Fruit fly (Drosophila melanogaster) whole organism, embryonic: ENCODE data around the gene CG43954.

Source experiments
- Antp ChIP-seq: fragments of 200-800 bp; sonication (Bioruptor generic); optimal IDR thresholded peaks from 3 replicates; lab custom pipeline; 2016; ENCODE audit warnings: missing biosample characterization, missing genetic modification characterization
- CG12104 ChIP-seq: fragments of 200-800 bp; sonication (Bioruptor generic); optimal IDR thresholded peaks from 3 replicates; lab custom pipeline; 2016; ENCODE audit warnings: missing biosample characterization, missing genetic modification characterization
- CG12299 ChIP-seq: fragments of 200-800 bp; sonication (Bioruptor generic); optimal IDR thresholded peaks from 2 replicates; lab custom pipeline; 2018; ENCODE audit warnings: missing biosample characterization, mild to moderate bottlenecking, missing genetic modification characterization
- CG12391 ChIP-seq: fragments of 200-800 bp; sonication (Bioruptor generic); optimal IDR thresholded peaks from 3 replicates; lab custom pipeline; 2018; ENCODE audit warnings: missing biosample characterization, mild to moderate bottlenecking, missing genetic modification characterization, moderate library complexity
- CG15479 ChIP-seq: fragments of 200-800 bp; sonication (Bioruptor generic); optimal IDR thresholded peaks from 3 replicates; lab custom pipeline; 2019; ENCODE audit warnings: missing biosample characterization, mild to moderate bottlenecking, missing genetic modification characterization, moderate library complexity
- CG15696 ChIP-seq: fragments of 200-800 bp; sonication (Bioruptor generic); optimal IDR thresholded peaks from 2 replicates; lab custom pipeline; 2019; ENCODE audit warnings: missing biosample characterization, mild to moderate bottlenecking, missing genetic modification characterization, moderate library complexity
- CG2129 ChIP-seq: fragments of 200-800 bp; sonication (Bioruptor generic); IDR thresholded peaks from 2 replicates; pipeline ENCODE4 v1.3.6; 2022; ENCODE audit warnings: missing biosample characterization, missing genetic modification characterization; ENCODE audit not compliant: partially characterized antibody
- CG34422 ChIP-seq: fragments of 200-800 bp; sonication (Bioruptor generic); IDR thresholded peaks from 3 replicates; pipeline ENCODE4 v1.3.6; 2022; ENCODE audit warnings: missing biosample characterization, missing genetic modification characterization
- CG6175 ChIP-seq: fragments of 200-800 bp; sonication (Bioruptor generic); IDR thresholded peaks from 3 replicates; pipeline ENCODE4 v1.3.6; 2022; ENCODE audit warnings: missing biosample characterization, missing genetic modification characterization
- CG8281 ChIP-seq: fragments of 200-800 bp; sonication (Bioruptor generic); optimal IDR thresholded peaks from 2 replicates; lab custom pipeline; 2018; ENCODE audit warnings: missing biosample characterization, mild to moderate bottlenecking, missing genetic modification characterization, moderate library complexity
- CG8478 ChIP-seq: fragments of >200 bp; optimal IDR thresholded peaks from 2 replicates; lab custom pipeline; 2018
- CG8924 ChIP-seq: fragments of 200-800 bp; optimal IDR thresholded peaks from 3 replicates; lab custom pipeline; 2019; ENCODE audit warnings: missing biosample characterization, mild to moderate bottlenecking, missing genetic modification characterization, moderate library complexity
- CTCF ChIP-seq: fragments of 200-800 bp; sonication (Bioruptor generic); optimal IDR thresholded peaks from 2 replicates; lab custom pipeline; 2017; ENCODE audit warnings: missing biosample characterization, mild to moderate bottlenecking, missing genetic modification characterization, moderate library complexity
- Dad ChIP-seq: fragments of 200-800 bp; sonication (Bioruptor generic); optimal IDR thresholded peaks from 3 replicates; lab custom pipeline; 2016; ENCODE audit warnings: missing biosample characterization, missing genetic modification characterization
- Deaf1 ChIP-seq: fragments of 200-800 bp; optimal IDR thresholded peaks from 3 replicates; lab custom pipeline; 2019; ENCODE audit warnings: missing biosample characterization, mild to moderate bottlenecking, missing genetic modification characterization, moderate library complexity
- Dp ChIP-seq: fragments of 200-800 bp; sonication (Bioruptor generic); optimal IDR thresholded peaks from 2 replicates; lab custom pipeline; 2018; ENCODE audit warnings: missing biosample characterization, mild to moderate bottlenecking, missing genetic modification characterization, moderate library complexity
- HHEX ChIP-seq: fragments of 200-800 bp; sonication (Bioruptor generic); optimal IDR thresholded peaks from 3 replicates; lab custom pipeline; 2017; ENCODE audit warnings: missing biosample characterization, mild to moderate bottlenecking, missing genetic modification characterization, missing genetic modification reagents
- HLH3B ChIP-seq: fragments of 200-800 bp; sonication (Bioruptor generic); IDR thresholded peaks from 2 replicates; pipeline ENCODE4 v1.3.6; 2022; ENCODE audit warnings: missing biosample characterization, missing genetic modification characterization
- Nf-YB ChIP-seq: fragments of 200-800 bp; sonication (Bioruptor generic); optimal IDR thresholded peaks from 3 replicates; lab custom pipeline; 2019; ENCODE audit warnings: missing biosample characterization, mild to moderate bottlenecking, missing genetic modification characterization, moderate library complexity
- Oaz ChIP-seq: fragments of 200-800 bp; sonication (Bioruptor generic); IDR thresholded peaks from 2 replicates; pipeline ENCODE4 v1.3.6; 2022; ENCODE audit warnings: missing biosample characterization, missing genetic modification characterization
- Opbp ChIP-seq: fragments of 200-800 bp; sonication (Bioruptor generic); IDR thresholded peaks from 3 replicates; pipeline ENCODE4 v1.3.6; 2022; ENCODE audit warnings: missing biosample characterization, missing genetic modification characterization; ENCODE audit not compliant: partially characterized antibody
- Rx ChIP-seq: fragments of 200-800 bp; sonication (Bioruptor generic); IDR thresholded peaks from 2 replicates; pipeline ENCODE4 v1.3.6; 2022; ENCODE audit warnings: missing biosample characterization, missing genetic modification characterization
- Sry-β ChIP-seq: fragments of 200-800 bp; sonication (Bioruptor generic); optimal IDR thresholded peaks from 2 replicates; lab custom pipeline; 2018; ENCODE audit warnings: missing biosample characterization, mild to moderate bottlenecking, missing genetic modification characterization, moderate library complexity
- Sry-δ ChIP-seq: fragments of 200-800 bp; sonication (Bioruptor generic); optimal IDR thresholded peaks from 2 replicates; lab custom pipeline; 2016; ENCODE audit warnings: missing biosample characterization, missing genetic modification characterization
- Xrp1 ChIP-seq: fragments of 200-800 bp; sonication (Bioruptor generic); IDR thresholded peaks from 2 replicates; pipeline ENCODE4 v1.3.6; 2022; ENCODE audit warnings: missing biosample characterization, missing genetic modification characterization
- cato ChIP-seq: fragments of 200-800 bp; sonication (Bioruptor generic); optimal IDR thresholded peaks from 2 replicates; lab custom pipeline; 2016; ENCODE audit warnings: missing biosample characterization, missing genetic modification characterization, borderline replicate concordance
- chif ChIP-seq, 2 experiments: fragments of 200-800 bp; sonication (Bioruptor generic); optimal IDR thresholded peaks; 3 replicates each; lab custom pipeline; 2016; ENCODE audit warnings: missing biosample characterization in 2 of 2, missing genetic modification characterization in 2 of 2
- dm ChIP-seq: fragments of 200-800 bp; sonication (Bioruptor generic); optimal IDR thresholded peaks from 3 replicates; lab custom pipeline; 2016; ENCODE audit warnings: missing biosample characterization, missing genetic modification characterization
- ewg ChIP-seq: fragments of 200-800 bp; sonication (Bioruptor generic); optimal IDR thresholded peaks from 3 replicates; lab custom pipeline; 2017; ENCODE audit warnings: mild to moderate bottlenecking, missing biosample characterization, missing genetic modification reagents, missing genetic modification characterization
- fd96Cb ChIP-seq: fragments of 200-800 bp; sonication (Bioruptor generic); optimal IDR thresholded peaks from 2 replicates; lab custom pipeline; 2018; ENCODE audit warnings: missing biosample characterization, mild to moderate bottlenecking, missing genetic modification characterization, moderate library complexity
- jigr1 ChIP-seq: fragments of 200-800 bp; sonication (Bioruptor generic); IDR thresholded peaks from 3 replicates; pipeline ENCODE4 v1.3.6; 2022; ENCODE audit warnings: missing biosample characterization, missing genetic modification characterization
- lilli ChIP-seq: fragments of 200-800 bp; sonication (Bioruptor generic); optimal IDR thresholded peaks from 3 replicates; lab custom pipeline; 2016; ENCODE audit warnings: missing biosample characterization, missing genetic modification characterization
- oc ChIP-seq: fragments of 200-800 bp; sonication (Bioruptor generic); optimal IDR thresholded peaks from 2 replicates; lab custom pipeline; 2018; ENCODE audit warnings: missing biosample characterization, mild to moderate bottlenecking, missing genetic modification characterization, moderate library complexity
- phol ChIP-seq: fragments of 200-800 bp; sonication (Bioruptor generic); optimal IDR thresholded peaks from 3 replicates; lab custom pipeline; 2018; ENCODE audit warnings: missing biosample characterization, mild to moderate bottlenecking, missing genetic modification characterization, moderate library complexity
- prd ChIP-seq, 3 experiments: fragments of >200 bp in 2 of 3; fragments of 200-800 bp in 1 of 3; sonication (Bioruptor generic) in 1 of 3; optimal IDR thresholded peaks in 2 of 3; IDR thresholded peaks in 1 of 3; 2 replicates in 2 of 3; 3 replicates in 1 of 3; pipeline versions ENCODE4 v1.3.6 to Lab custom; 2017 to 2022; ENCODE audit warnings: missing biosample characterization in 1 of 3, missing genetic modification characterization in 1 of 3
- row ChIP-seq: fragments of 200-800 bp; sonication (Bioruptor generic); IDR thresholded peaks from 3 replicates; pipeline ENCODE4 v1.3.6; 2022; ENCODE audit warnings: missing biosample characterization, missing genetic modification characterization
- scrt ChIP-seq: fragments of 200-800 bp; sonication (Bioruptor generic); optimal IDR thresholded peaks from 2 replicates; lab custom pipeline; 2018; ENCODE audit warnings: missing biosample characterization, mild to moderate bottlenecking, missing genetic modification characterization, moderate library complexity
- toy ChIP-seq: fragments of 200-800 bp; sonication (Bioruptor generic); IDR thresholded peaks from 2 replicates; pipeline ENCODE4 v1.3.6; 2022; ENCODE audit warnings: missing biosample characterization, missing genetic modification characterization
- tx ChIP-seq: fragments of 200-800 bp; sonication (Bioruptor generic); optimal IDR thresholded peaks from 2 replicates; lab custom pipeline; 2016; ENCODE audit warnings: missing biosample characterization, missing genetic modification characterization

CG43954 gene

DNA sequence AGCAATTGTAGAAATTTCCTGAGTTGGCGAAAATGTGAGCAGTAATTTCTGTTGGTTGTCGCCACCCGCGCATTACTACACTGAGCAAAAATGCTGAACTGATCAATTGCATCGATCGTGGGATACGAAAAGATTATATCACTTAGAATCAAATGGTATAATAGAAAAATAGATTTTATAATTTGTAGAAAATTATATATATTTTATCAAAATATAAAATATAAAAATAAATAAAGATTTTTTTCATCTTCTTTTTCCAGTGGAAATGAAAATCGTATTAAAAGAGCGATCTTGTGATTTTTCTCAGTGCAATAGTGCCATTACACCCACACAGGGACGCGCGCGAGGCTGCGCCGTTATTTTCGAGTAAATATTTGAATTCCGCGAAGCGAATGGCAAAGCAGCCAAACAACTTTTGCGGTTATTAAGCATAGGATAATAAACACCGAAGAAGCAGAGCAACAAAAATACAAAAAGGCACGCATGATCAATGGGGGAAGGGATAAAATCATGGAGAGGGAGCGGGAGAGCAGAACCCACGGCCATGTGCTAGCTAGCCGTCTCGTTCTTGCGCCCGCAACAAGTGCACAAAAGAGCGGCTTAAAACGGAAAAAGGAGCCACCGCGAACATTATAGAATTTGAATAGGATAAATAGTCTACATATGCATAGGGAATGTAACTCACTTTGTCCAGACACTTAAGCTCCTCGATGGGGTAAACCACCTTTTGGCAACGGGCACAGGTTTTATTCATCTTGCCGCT, 1.0 kb downstream of the CG43954 start (continued):
- TF ChIP-seq CG6175 (GFP tag; lab: Robert Waterston, UW) (no peak), lilli (peak; percentile 3), oc (no peak), Deaf1 (tag; lab: Kevin White, UChicago) (peak; percentile 27), CTCF (GFP tag; lab: Kevin White, UChicago) (no peak), CG12104 (peak; percentile 0), tx (no peak), CG8478 (no peak), Dad (GFP tag; lab: Kevin White, UChicago) (no peak), toy (GFP tag; lab: Robert Waterston, UW) (no peak), row (GFP tag; lab: Robert Waterston, UW) (peak; percentile 61; the same call in 2 of the 3 replicates), Opbp (GFP tag; lab: Robert Waterston, UW) (no peak), CG12391 (tag; lab: Kevin White, UChicago) (peak; percentile 44), CG12299 (tag; lab: Kevin White, UChicago) (no peak), CG2129 (GFP tag; lab: Robert Waterston, UW) (no peak), jigr1 (GFP tag; lab: Robert Waterston, UW) (no peak), scrt (GFP tag; lab: Kevin White, UChicago) (no peak), fd96Cb (peak; percentile 45), prd (optimal IDR thresholded peaks at IDR 0.05; lab: Kevin White, UChicago) (no peak), prd (GFP tag; IDR thresholded peaks at IDR 0.05; lab: Robert Waterston, UW) (peak; percentile 78), phol (peak; percentile 50), HHEX (GFP tag; lab: Kevin White, UChicago) (peak; percentile 31), Oaz (GFP tag; lab: Robert Waterston, UW) (no peak), chif (GFP tag; optimal IDR thresholded peaks at IDR 0.05; lab: Kevin White, UChicago) (no peak), Antp (GFP tag; lab: Kevin White, UChicago) (no peak), CG8281 (no peak), Dp (GFP tag; lab: Kevin White, UChicago) (no peak), HLH3B (GFP tag; lab: Robert Waterston, UW) (peak; percentile 35; the same call in 1 of the 2 replicates), ewg (GFP tag; lab: Kevin White, UChicago) (no peak), CG34422 (GFP tag; lab: Robert Waterston, UW) (0 out of 3 replicates have a peak, but pooled peaks have one; percentile 10), cato (GFP tag; lab: Kevin White, UChicago) (no peak), dm (peak; percentile 48), Nf-YB (GFP tag; lab: Kevin White, UChicago) (no peak), CG15696 (tag; lab: Kevin White, UChicago) (peak; percentile 55), CG15479 (GFP tag; lab: Kevin White, UChicago) (no peak), CG8924 (tag; lab: Kevin White, UChicago) (peak; percentile 68), Xrp1 (GFP tag; lab: Robert Waterston, UW) (peak; percentile 70), Sry-β (GFP tag; lab: Kevin White, UChicago) (no peak), Sry-δ (GFP tag; lab: Kevin White, UChicago) (no peak), Rx (GFP tag; lab: Robert Waterston, UW) (no peak)
